Fruit fly (Drosophila melanogaster): Measurements from ENCODE around the gene CG14402.
A peak's percentile ranks its signal among the peaks of the same experiment; 100 is the strongest.

The CG14402 gene

dm6 chr2L:20805624-20806339 is 43.3 kb upstream of the CG14402 start:
- TF ChIP-seq Vsx2 (GFP tag; optimal IDR thresholded peaks at IDR 0.05; ENCODE audit: partially characterized antibody): no peak
- no peak for TF ChIP-seq tai (GFP tag; optimal IDR thresholded peaks at IDR 0.05)
- TF ChIP-seq Hr83 (GFP tag; optimal IDR thresholded peaks at IDR 0.05; ENCODE audit: poor library complexity, severe bottlenecking): no peak
- TF ChIP-seq woc (GFP tag; optimal IDR thresholded peaks at IDR 0.05): peak; percentile 21
- TF ChIP-seq sv (GFP tag; optimal IDR thresholded peaks at IDR 0.05): peak; percentile 94
- TF ChIP-seq Rel (GFP tag; optimal IDR thresholded peaks at IDR 0.05): peak; percentile 40
- TF ChIP-seq Rel (tag; optimal IDR thresholded peaks at IDR 0.05): peak; percentile 6
- TF ChIP-seq CG32264 (GFP tag; optimal IDR thresholded peaks at IDR 0.05): no peak
- peak; percentile 55 for TF ChIP-seq ey (GFP tag; optimal IDR thresholded peaks at IDR 0.05)
- TF ChIP-seq dsf (GFP tag; optimal IDR thresholded peaks at IDR 0.05; ENCODE audit: borderline replicate concordance): no peak
- no peak for TF ChIP-seq Myc (optimal IDR thresholded peaks at IDR 0.05)
- peak; percentile 75 for TF ChIP-seq fru (GFP tag; optimal IDR thresholded peaks at IDR 0.05)
- peak; percentile 61 for TF ChIP-seq HLH106 (tag; optimal IDR thresholded peaks at IDR 0.05)
- TF ChIP-seq CrebA (GFP tag; optimal IDR thresholded peaks at IDR 0.05; ENCODE audit: borderline replicate concordance): no peak
- TF ChIP-seq pan (optimal IDR thresholded peaks at IDR 0.05): no peak
- TF ChIP-seq OdsH (GFP tag; optimal IDR thresholded peaks at IDR 0.05): peak; percentile 77
- no peak for TF ChIP-seq Dfd (GFP tag; optimal IDR thresholded peaks at IDR 0.05)
- peak; percentile 41 for TF ChIP-seq dmrt93B (GFP tag; optimal IDR thresholded peaks at IDR 0.05)
- TF ChIP-seq jim (GFP tag; optimal IDR thresholded peaks at IDR 0.05): no peak
- TF ChIP-seq h (GFP tag; optimal IDR thresholded peaks at IDR 0.05): peak; percentile 82
- TF ChIP-seq Sp1 (GFP tag; optimal IDR thresholded peaks at IDR 0.05): peak; percentile 15
- no peak for TF ChIP-seq Abd-B (GFP tag; optimal IDR thresholded peaks at IDR 0.05)
- peak; percentile 49 for TF ChIP-seq brk (GFP tag; optimal IDR thresholded peaks at IDR 0.05)
- TF ChIP-seq GATAd (GFP tag; optimal IDR thresholded peaks at IDR 0.05): no peak
- TF ChIP-seq foxo (GFP tag; optimal IDR thresholded peaks at IDR 0.05): peak in 1 of 2 experiments; percentile 75
- TF ChIP-seq dl (GFP tag; optimal IDR thresholded peaks at IDR 0.05; ENCODE audit: insufficient read depth in 1 of 2, partially characterized antibody in 2 of 2): no peak
- no peak for TF ChIP-seq Jra (GFP tag; optimal IDR thresholded peaks at IDR 0.05)
- TF ChIP-seq sage (GFP tag; optimal IDR thresholded peaks at IDR 0.05): peak; percentile 21
- TF ChIP-seq CG9705 (GFP tag; optimal IDR thresholded peaks at IDR 0.05): no peak
- TF ChIP-seq lola (GFP tag; optimal IDR thresholded peaks at IDR 0.05): no peak
- peak; percentile 60 for TF ChIP-seq Hnf4 (GFP tag; optimal IDR thresholded peaks at IDR 0.05)
- peak; percentile 52 for TF ChIP-seq br (GFP tag; optimal IDR thresholded peaks at IDR 0.05)
- peak; percentile 83 for TF ChIP-seq rgr (GFP tag; optimal IDR thresholded peaks at IDR 0.05)
- TF ChIP-seq Mio (GFP tag; optimal IDR thresholded peaks at IDR 0.05): no peak
- no peak for TF ChIP-seq Hr78 (GFP tag; optimal IDR thresholded peaks at IDR 0.05)
- TF ChIP-seq psq (GFP tag; optimal IDR thresholded peaks at IDR 0.05): peak; percentile 71
- no peak for TF ChIP-seq usp (GFP tag; optimal IDR thresholded peaks at IDR 0.05)
- no peak for TF ChIP-seq Dif (GFP tag; optimal IDR thresholded peaks at IDR 0.05; ENCODE audit: partially characterized antibody)
- no peak for TF ChIP-seq N (GFP tag; optimal IDR thresholded peaks at IDR 0.05)

DNA sequence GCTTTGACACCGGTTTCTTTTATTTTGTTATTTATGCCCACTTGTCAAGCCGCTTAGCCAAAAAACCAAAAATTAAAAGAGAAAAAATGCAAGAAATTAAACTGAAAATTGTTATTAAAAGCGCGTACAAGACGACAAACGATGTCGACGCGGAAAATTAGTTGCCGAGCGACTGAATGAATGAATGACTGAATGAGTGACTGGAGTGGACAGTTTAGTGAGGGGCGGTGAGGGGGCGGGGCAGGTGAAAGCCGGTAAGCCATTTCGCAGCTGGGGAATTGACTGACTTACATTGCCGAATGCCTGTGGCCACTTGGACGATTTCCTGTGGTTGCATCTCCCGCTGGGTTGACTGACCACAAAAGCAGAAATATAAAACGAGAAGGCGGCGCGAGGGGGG is 42.5 kb upstream of the CG14402 start:
- TF ChIP-seq sv (GFP tag; optimal IDR thresholded peaks at IDR 0.05) (no peak), Vsx2 (GFP tag; optimal IDR thresholded peaks at IDR 0.05; ENCODE audit: partially characterized antibody) (no peak)

All from whole organism, wandering third instar larva.